Worm (Caenorhabditis elegans) whole organism, L1 larva: ENCODE measurements around the gene srt-31.

Experiments used
- aha-1 ChIP-seq: fragments of 150-350 bp; optimal IDR thresholded peaks from 2 replicates; lab custom pipeline; 2014; ENCODE audit warnings: missing biosample characterization, missing genetic modification characterization
- aly-2 ChIP-seq: fragments of 150-350 bp; optimal IDR thresholded peaks from 2 replicates; lab custom pipeline; 2014; ENCODE audit warnings: missing biosample characterization, missing genetic modification characterization
- ces-1 ChIP-seq: fragments of 150-350 bp; optimal IDR thresholded peaks from 2 replicates; lab custom pipeline; 2014; ENCODE audit warnings: missing biosample characterization, missing genetic modification reagents, missing genetic modification characterization
- ets-5 ChIP-seq: fragments of 200-800 bp; sonication (Bioruptor generic); IDR thresholded peaks from 2 replicates; pipeline ENCODE4 v1.3.6; 2022; ENCODE audit warnings: missing genetic modification characterization, missing compliant biosample characterization
- xbp-1 ChIP-seq: sonication (generic microtip); optimal IDR thresholded peaks from 2 replicates; lab custom pipeline; 2016; ENCODE audit warnings: missing genetic modification characterization, missing compliant biosample characterization

- no peak for TF ChIP-seq aly-2 (tag; lab: Kevin White, UChicago)
- no peak for TF ChIP-seq xbp-1 (tag; lab: Kevin White, UChicago)
- TF ChIP-seq ces-1 (GFP tag; lab: Kevin White, UChicago) = no peak
- no peak for TF ChIP-seq ets-5
- TF ChIP-seq aha-1 (tag; lab: Kevin White, UChicago) = no peak
These were observed 21.8 kb upstream of the srt-31 start, which contains the start of gene nhr-123 for ce11 chrV:450757-451501.
